Fruit fly (Drosophila melanogaster) whole organism, embryonic: ENCODE results near the gene mRpL51.

ENCODE experiments used
- Asciz ChIP-seq: fragments of 200-800 bp; sonication (Bioruptor generic); optimal IDR thresholded peaks from 2 replicates; lab custom pipeline; 2017; ENCODE audit warnings: missing biosample characterization, mild to moderate bottlenecking, missing genetic modification characterization, missing genetic modification reagents
- Atf3 ChIP-seq: fragments of 200-800 bp; sonication (Bioruptor generic); optimal IDR thresholded peaks from 3 replicates; lab custom pipeline; 2016; ENCODE audit warnings: missing biosample characterization, missing genetic modification characterization
- Bgb ChIP-seq: fragments of 200-800 bp; sonication (Bioruptor generic); IDR thresholded peaks from 2 replicates; pipeline ENCODE4 v1.3.6; 2022; ENCODE audit warnings: missing biosample characterization, missing genetic modification characterization; ENCODE audit not compliant: partially characterized antibody
- CG10366 ChIP-seq: fragments of 200-800 bp; sonication (Bioruptor generic); IDR thresholded peaks from 2 replicates; pipeline ENCODE4 v1.3.6; 2022; ENCODE audit warnings: missing biosample characterization, missing genetic modification characterization
- CG11247 ChIP-seq: fragments of 200-800 bp; sonication (Bioruptor generic); IDR thresholded peaks from 2 replicates; pipeline ENCODE4 v1.3.6; 2022; ENCODE audit warnings: missing biosample characterization, missing genetic modification characterization
- CG11456 ChIP-seq: fragments of 200-800 bp; sonication (Bioruptor generic); IDR thresholded peaks from 3 replicates; pipeline ENCODE4 v1.3.6; 2022; ENCODE audit warnings: missing biosample characterization, missing genetic modification characterization
- CG11560 ChIP-seq: fragments of 200-800 bp; sonication (Bioruptor generic); IDR thresholded peaks from 3 replicates; pipeline ENCODE4 v1.3.6; 2022; ENCODE audit warnings: missing biosample characterization, missing genetic modification characterization
- CG11696 ChIP-seq: fragments of 200-800 bp; sonication (Bioruptor generic); IDR thresholded peaks from 2 replicates; pipeline ENCODE4 v1.3.6; 2022; ENCODE audit warnings: missing biosample characterization, missing genetic modification characterization
- CG12071 ChIP-seq: fragments of 200-800 bp; sonication (Bioruptor generic); optimal IDR thresholded peaks from 3 replicates; lab custom pipeline; 2018; ENCODE audit warnings: missing biosample characterization, mild to moderate bottlenecking, missing genetic modification characterization
- CG13287 ChIP-seq: fragments of 200-800 bp; sonication (Bioruptor generic); IDR thresholded peaks from 2 replicates; pipeline ENCODE4 v1.3.6; 2022; ENCODE audit warnings: missing biosample characterization, missing genetic modification characterization; ENCODE audit not compliant: partially characterized antibody
- CG14014 ChIP-seq: fragments of 200-800 bp; sonication (Bioruptor generic); IDR thresholded peaks from 2 replicates; pipeline ENCODE4 v1.3.6; 2022; ENCODE audit warnings: missing biosample characterization, missing genetic modification characterization
- CG14050 ChIP-seq: fragments of 200-800 bp; sonication (Bioruptor generic); IDR thresholded peaks from 3 replicates; pipeline ENCODE4 v1.3.6; 2022; ENCODE audit warnings: missing biosample characterization, missing genetic modification characterization
- CG15073 ChIP-seq: fragments of 200-800 bp; sonication (Bioruptor generic); optimal IDR thresholded peaks from 2 replicates; lab custom pipeline; 2016; ENCODE audit warnings: missing biosample characterization, missing genetic modification characterization
- CG1603 ChIP-seq: fragments of 200-800 bp; sonication (Bioruptor generic); optimal IDR thresholded peaks from 2 replicates; lab custom pipeline; 2019; ENCODE audit warnings: missing biosample characterization, mild to moderate bottlenecking, missing genetic modification characterization, moderate library complexity
- CG18476 ChIP-seq: fragments of 200-800 bp; sonication (Bioruptor generic); optimal IDR thresholded peaks from 2 replicates; lab custom pipeline; 2016; ENCODE audit warnings: missing biosample characterization, mild to moderate bottlenecking, missing genetic modification characterization
- CG30431 ChIP-seq: fragments of 200-800 bp; sonication (Bioruptor generic); optimal IDR thresholded peaks from 2 replicates; lab custom pipeline; 2017; ENCODE audit warnings: missing biosample characterization, missing genetic modification characterization
- CG33557 ChIP-seq: fragments of 200-800 bp; sonication (Bioruptor generic); optimal IDR thresholded peaks from 2 replicates; lab custom pipeline; 2019; ENCODE audit warnings: missing biosample characterization, mild to moderate bottlenecking, missing genetic modification characterization, moderate library complexity
- CG4820 ChIP-seq: fragments of 200-800 bp; sonication (Bioruptor generic); optimal IDR thresholded peaks from 3 replicates; lab custom pipeline; 2016; ENCODE audit warnings: missing biosample characterization, missing genetic modification characterization
- CG6689 ChIP-seq: fragments of 200-800 bp; sonication (Bioruptor generic); IDR thresholded peaks from 2 replicates; pipeline ENCODE4 v1.3.6; 2022; ENCODE audit warnings: missing biosample characterization, missing genetic modification characterization
- CG9609 ChIP-seq: fragments of 200-800 bp; sonication (Bioruptor generic); optimal IDR thresholded peaks from 3 replicates; lab custom pipeline; 2016; ENCODE audit warnings: missing biosample characterization, missing genetic modification characterization
- CG9932 ChIP-seq: fragments of 200-800 bp; sonication (Bioruptor generic); IDR thresholded peaks from 2 replicates; pipeline ENCODE4 v1.3.6; 2022; ENCODE audit warnings: missing biosample characterization, missing genetic modification characterization
- Deaf1 ChIP-seq: fragments of 200-800 bp; optimal IDR thresholded peaks from 3 replicates; lab custom pipeline; 2019; ENCODE audit warnings: missing biosample characterization, mild to moderate bottlenecking, missing genetic modification characterization, moderate library complexity
- Drgx ChIP-seq: fragments of 200-800 bp; sonication (Bioruptor generic); IDR thresholded peaks from 2 replicates; pipeline ENCODE4 v1.3.6; 2022; ENCODE audit warnings: missing biosample characterization, missing genetic modification characterization
- E2f1 ChIP-seq: fragments of 200-800 bp; sonication (Bioruptor generic); IDR thresholded peaks from 2 replicates; pipeline ENCODE4 v1.3.6; 2022; ENCODE audit warnings: missing biosample characterization, missing genetic modification characterization
- HLH3B ChIP-seq: fragments of 200-800 bp; sonication (Bioruptor generic); IDR thresholded peaks from 2 replicates; pipeline ENCODE4 v1.3.6; 2022; ENCODE audit warnings: missing biosample characterization, missing genetic modification characterization
- Hr3 ChIP-seq: fragments of 200-800 bp; sonication (Bioruptor generic); optimal IDR thresholded peaks from 3 replicates; lab custom pipeline; 2016; ENCODE audit warnings: missing biosample characterization, missing genetic modification characterization
- Lim3 ChIP-seq: fragments of 200-800 bp; sonication (Bioruptor generic); IDR thresholded peaks from 2 replicates; pipeline ENCODE4 v1.3.6; 2022; ENCODE audit warnings: missing biosample characterization, missing genetic modification characterization
- MBD-R2 ChIP-seq: fragments of 200-800 bp; sonication (Bioruptor generic); IDR thresholded peaks from 2 replicates; pipeline ENCODE4 v1.3.6; 2022; ENCODE audit warnings: missing biosample characterization, missing genetic modification characterization
- Max ChIP-seq: fragments of 200-800 bp; sonication (Bioruptor generic); optimal IDR thresholded peaks from 2 replicates; lab custom pipeline; 2016; ENCODE audit warnings: missing biosample characterization, mild to moderate bottlenecking, missing genetic modification characterization
- Myb ChIP-seq: fragments of 200-800 bp; sonication (Bioruptor generic); optimal IDR thresholded peaks from 2 replicates; lab custom pipeline; 2016; ENCODE audit warnings: missing biosample characterization, missing genetic modification characterization
- NC2β ChIP-seq: fragments of 200-800 bp; sonication (Bioruptor generic); optimal IDR thresholded peaks from 2 replicates; lab custom pipeline; 2016; ENCODE audit warnings: missing biosample characterization, missing genetic modification characterization
- Neu2 ChIP-seq: fragments of 200-800 bp; sonication (Bioruptor generic); optimal IDR thresholded peaks from 3 replicates; lab custom pipeline; 2016; ENCODE audit warnings: missing biosample characterization, missing genetic modification characterization, borderline replicate concordance
- Pdp1 ChIP-seq, 2 experiments: fragments of 200-800 bp; sonication (Bioruptor generic); optimal IDR thresholded peaks; 3 replicates each; lab custom pipeline; 2016; ENCODE audit warnings: missing biosample characterization in 2 of 2, missing genetic modification characterization in 2 of 2, mild to moderate bottlenecking in 1 of 2, moderate library complexity in 1 of 2
- ab ChIP-seq: fragments of 200-800 bp; sonication (Bioruptor generic); optimal IDR thresholded peaks from 2 replicates; lab custom pipeline; 2016; ENCODE audit warnings: missing biosample characterization, missing genetic modification characterization
- ap ChIP-seq: fragments of 200-800 bp; sonication (Bioruptor generic); IDR thresholded peaks from 2 replicates; pipeline ENCODE4 v1.3.6; 2022; ENCODE audit warnings: missing biosample characterization, missing genetic modification characterization
- bab2 ChIP-seq: fragments of 200-800 bp; sonication (Bioruptor generic); optimal IDR thresholded peaks from 2 replicates; lab custom pipeline; 2016; ENCODE audit warnings: missing biosample characterization, missing genetic modification characterization
- btn ChIP-seq: fragments of 200-800 bp; sonication (Bioruptor generic); optimal IDR thresholded peaks from 2 replicates; lab custom pipeline; 2016; ENCODE audit warnings: missing biosample characterization, missing genetic modification characterization
- croc ChIP-seq: fragments of 200-800 bp; sonication (Bioruptor generic); conservative IDR thresholded peaks from 3 replicates; pipeline ENCODE4 v1.3.6; 2022; ENCODE audit warnings: missing biosample characterization, missing genetic modification characterization
- crp ChIP-seq, 2 experiments: fragments of 200-800 bp; sonication (Bioruptor generic); optimal IDR thresholded peaks; 2 replicates in 1 of 2; 3 replicates in 1 of 2; lab custom pipeline; 2017; ENCODE audit warnings: missing biosample characterization in 2 of 2, missing genetic modification characterization in 2 of 2, mild to moderate bottlenecking in 1 of 2, moderate library complexity in 1 of 2
- eyg ChIP-seq: fragments of 200-800 bp; sonication (Bioruptor generic); optimal IDR thresholded peaks from 3 replicates; lab custom pipeline; 2016; ENCODE audit warnings: missing biosample characterization, missing genetic modification characterization
- grau ChIP-seq: fragments of 200-800 bp; optimal IDR thresholded peaks from 3 replicates; lab custom pipeline; 2019; ENCODE audit warnings: missing biosample characterization, mild to moderate bottlenecking, missing genetic modification characterization, moderate library complexity
- gsb ChIP-seq: fragments of 200-800 bp; sonication (Bioruptor generic); IDR thresholded peaks from 2 replicates; pipeline ENCODE4 v1.3.6; 2022; ENCODE audit warnings: missing biosample characterization, missing genetic modification characterization
- ham ChIP-seq: fragments of 200-800 bp; sonication (Bioruptor generic); IDR thresholded peaks from 2 replicates; pipeline ENCODE4 v1.3.6; 2022; ENCODE audit warnings: missing biosample characterization, missing genetic modification characterization
- hbn ChIP-seq: fragments of 200-800 bp; sonication (Bioruptor generic); IDR thresholded peaks from 2 replicates; pipeline ENCODE4 v1.3.6; 2022; ENCODE audit warnings: missing biosample characterization, missing genetic modification characterization; ENCODE audit not compliant: partially characterized antibody
- mam ChIP-seq: fragments of 200-800 bp; sonication (Bioruptor generic); optimal IDR thresholded peaks from 3 replicates; lab custom pipeline; 2016; ENCODE audit warnings: missing biosample characterization, missing genetic modification characterization
- phol ChIP-seq: fragments of 200-800 bp; sonication (Bioruptor generic); optimal IDR thresholded peaks from 3 replicates; lab custom pipeline; 2018; ENCODE audit warnings: missing biosample characterization, mild to moderate bottlenecking, missing genetic modification characterization, moderate library complexity
- sens ChIP-seq: fragments of 200-800 bp; sonication (Bioruptor generic); peaks from one replicate; lab custom pipeline; 2016; ENCODE audit warnings: missing biosample characterization, missing genetic modification characterization
- sim ChIP-seq: fragments of 200-800 bp; sonication (Bioruptor generic); IDR thresholded peaks from 2 replicates; pipeline ENCODE4 v1.3.6; 2022; ENCODE audit warnings: missing biosample characterization, missing genetic modification characterization
- trem ChIP-seq: fragments of 200-800 bp; optimal IDR thresholded peaks from 3 replicates; lab custom pipeline; 2019; ENCODE audit warnings: missing biosample characterization, mild to moderate bottlenecking, missing genetic modification characterization, moderate library complexity
- unpg ChIP-seq: fragments of 200-800 bp; sonication (Bioruptor generic); optimal IDR thresholded peaks from 3 replicates; lab custom pipeline; 2018; ENCODE audit warnings: missing biosample characterization, mild to moderate bottlenecking, missing genetic modification characterization, moderate library complexity
- wdn ChIP-seq: fragments of 200-800 bp; sonication (Bioruptor generic); IDR thresholded peaks from 2 replicates; pipeline ENCODE4 v1.3.6; 2022; ENCODE audit warnings: missing biosample characterization, missing genetic modification characterization
- zfh2 ChIP-seq: fragments of 200-800 bp; sonication (Bioruptor generic); optimal IDR thresholded peaks from 2 replicates; lab custom pipeline; 2016; ENCODE audit warnings: missing biosample characterization, missing genetic modification characterization

mRpL51 gene

dm6 chr2L:8473448-8473847 is 43.7 kb downstream of the mRpL51 start (continued):
- TF ChIP-seq E2f1 (peak; percentile 54), CG14050 (peak; percentile 60), btn (GFP tag; lab: Kevin White, UChicago) (peak; percentile 29), crp (GFP tag; optimal IDR thresholded peaks at IDR 0.05; lab: Kevin White, UChicago) (no peak), ap (GFP tag; lab: Robert Waterston, UW) (peak; percentile 45; the same call in 1 of the 2 replicates), CG12071 (GFP tag; lab: Kevin White, UChicago) (peak; percentile 32), trem (tag; lab: Kevin White, UChicago) (peak; percentile 41), CG33557 (GFP tag; lab: Kevin White, UChicago) (peak; percentile 33), CG11456 (GFP tag; lab: Robert Waterston, UW) (no peak), gsb (GFP tag; lab: Robert Waterston, UW) (no peak; the same call in 1 of the 2 replicates), sim (GFP tag; lab: Robert Waterston, UW) (no peak), ab (GFP tag; lab: Kevin White, UChicago) (no peak), MBD-R2 (0 out of 2 replicates have a peak, but pooled peaks have one; percentile 5), sens (peak; percentile 80), CG10366 (GFP tag; lab: Robert Waterston, UW) (peak; percentile 65), Lim3 (GFP tag; lab: Robert Waterston, UW) (no peak), CG14014 (peak; percentile 47; the same call in 1 of the 2 replicates), hbn (no peak), CG9932 (GFP tag; lab: Robert Waterston, UW) (no peak), CG11247 (peak; percentile 34), Max (GFP tag; lab: Kevin White, UChicago) (peak; percentile 13), Pdp1 (GFP tag; optimal IDR thresholded peaks at IDR 0.05; lab: Kevin White, UChicago) (peak in 1 of 2 experiments; percentile 22), HLH3B (GFP tag; lab: Robert Waterston, UW) (peak; percentile 36; the same call in 1 of the 2 replicates), zfh2 (no peak), grau (tag; lab: Kevin White, UChicago) (peak; percentile 27), Atf3 (peak; percentile 25), Deaf1 (tag; lab: Kevin White, UChicago) (no peak), CG11560 (tag; lab: Robert Waterston, UW) (peak; percentile 47; the same call in 1 of the 3 replicates), CG15073 (GFP tag; lab: Kevin White, UChicago) (no peak), mam (GFP tag; lab: Kevin White, UChicago) (no peak), CG1603 (tag; lab: Kevin White, UChicago) (peak; percentile 11), unpg (GFP tag; lab: Kevin White, UChicago) (peak; percentile 57), CG30431 (GFP tag; lab: Kevin White, UChicago) (peak; percentile 37), wdn (no peak), croc (GFP tag; lab: Robert Waterston, UW) (peak; percentile 47; the same call in 2 of the 3 replicates), CG9609 (GFP tag; lab: Kevin White, UChicago) (no peak), CG11696 (GFP tag; lab: Robert Waterston, UW) (peak; percentile 55), phol (tag; lab: Kevin White, UChicago) (peak; percentile 67), ham (no peak), Neu2 (GFP tag; lab: Kevin White, UChicago) (no peak), CG4820 (GFP tag; lab: Kevin White, UChicago) (peak; percentile 35), CG6689 (peak; percentile 69), bab2 (GFP tag; lab: Kevin White, UChicago) (peak; percentile 56), Asciz (GFP tag; lab: Kevin White, UChicago) (peak; percentile 13), Bgb (no peak), NC2β (no peak), Hr3 (GFP tag; lab: Kevin White, UChicago) (peak; percentile 6), CG13287 (GFP tag; lab: Robert Waterston, UW) (no peak), Drgx (peak; percentile 50; the same call in 1 of the 2 replicates), eyg (no peak), Myb (GFP tag; lab: Kevin White, UChicago) (no peak), CG18476 (GFP tag; lab: Kevin White, UChicago) (peak; percentile 10)
